Fruit fly (Drosophila melanogaster): ENCODE data around the gene Sirt7.

Gene Sirt7

dm6 chr3R:29033909-29034629, 21.7 kb upstream of the Sirt7 start, which contains the start of the genes beta4GalNAcTB and Cpsf100 (continued):
- TF ChIP-seq lbe (GFP tag; optimal IDR thresholded peaks at IDR 0.05) (no peak), CG30403 (GFP tag; optimal IDR thresholded peaks at IDR 0.05) (peak; percentile 92), Fer1 (GFP tag; optimal IDR thresholded peaks at IDR 0.05) (peak; percentile 41), CG18599 (GFP tag; optimal IDR thresholded peaks at IDR 0.05) (peak; percentile 74), Dek (tag; optimal IDR thresholded peaks at IDR 0.05) (peak; percentile 47), Optix (GFP tag; IDR thresholded peaks at IDR 0.05) (peak; percentile 32; the same call in 1 of the 3 replicates), CG16813 (GFP tag; IDR thresholded peaks at IDR 0.05; ENCODE audit: partially characterized antibody) (no peak), pan (optimal IDR thresholded peaks at IDR 0.05) (no peak), pan (GFP tag; optimal IDR thresholded peaks at IDR 0.05 in 1 of 2, IDR thresholded peaks at IDR 0.05 in 1 of 2) (peak in 1 of 2 experiments; percentile 48), CG9817 (tag; optimal IDR thresholded peaks at IDR 0.05) (peak; percentile 61), usp (GFP tag; optimal IDR thresholded peaks at IDR 0.05) (no peak), fu2 (GFP tag; optimal IDR thresholded peaks at IDR 0.05) (peak; percentile 65), CG17568 (GFP tag; optimal IDR thresholded peaks at IDR 0.05) (no peak), CG13624 (GFP tag; optimal IDR thresholded peaks at IDR 0.05) (peak; percentile 41), ewg (GFP tag; optimal IDR thresholded peaks at IDR 0.05) (peak; percentile 37), Drgx (GFP tag; IDR thresholded peaks at IDR 0.05) (no peak), CG15601 (tag; optimal IDR thresholded peaks at IDR 0.05) (peak; percentile 68), CG6765 (GFP tag; optimal IDR thresholded peaks at IDR 0.05) (peak; percentile 47), CG2875 (GFP tag; optimal IDR thresholded peaks at IDR 0.05) (peak; percentile 28), CG12744 (GFP tag; optimal IDR thresholded peaks at IDR 0.05) (peak; percentile 40), Oaz (GFP tag; IDR thresholded peaks at IDR 0.05) (no peak; the same call in 1 of the 2 replicates), Vsx1 (GFP tag; optimal IDR thresholded peaks at IDR 0.05) (no peak), h (optimal IDR thresholded peaks at IDR 0.05) (no peak), HmgZ (tag; optimal IDR thresholded peaks at IDR 0.05) (peak; percentile 6), Nf-YC (tag; optimal IDR thresholded peaks at IDR 0.05) (peak; percentile 65), Myb (GFP tag; optimal IDR thresholded peaks at IDR 0.05) (peak; percentile 17), gem (tag; optimal IDR thresholded peaks at IDR 0.05) (peak; percentile 80), NFAT (GFP tag; IDR thresholded peaks at IDR 0.05) (peak; percentile 67), hb (GFP tag; IDR thresholded peaks at IDR 0.05; ENCODE audit: partially characterized antibody) (no peak), mld (GFP tag; IDR thresholded peaks at IDR 0.05; ENCODE audit: partially characterized antibody) (no peak), Ets97D (GFP tag; optimal IDR thresholded peaks at IDR 0.05) (peak; percentile 35), CG10431 (GFP tag; optimal IDR thresholded peaks at IDR 0.05) (no peak), tap (tag; optimal IDR thresholded peaks at IDR 0.05) (no peak), CG6272 (GFP tag; IDR thresholded peaks at IDR 0.05) (peak; percentile 70), fd102C (GFP tag; optimal IDR thresholded peaks at IDR 0.05) (peak; percentile 34), CG10209 (GFP tag; optimal IDR thresholded peaks at IDR 0.05) (peak; percentile 70), HLH54F (GFP tag; optimal IDR thresholded peaks at IDR 0.05) (peak; percentile 68), Oli (tag; optimal IDR thresholded peaks at IDR 0.05) (peak; percentile 78), so (GFP tag; IDR thresholded peaks at IDR 0.05) (no peak), CG32772 (GFP tag; IDR thresholded peaks at IDR 0.05) (peak; percentile 64), CG11398 (GFP tag; optimal IDR thresholded peaks at IDR 0.05) (no peak), nom (GFP tag; optimal IDR thresholded peaks at IDR 0.05) (no peak), Dip3 (GFP tag; optimal IDR thresholded peaks at IDR 0.05) (peak; percentile 47), Sry-β (GFP tag; optimal IDR thresholded peaks at IDR 0.05) (no peak), Deaf1 (tag; optimal IDR thresholded peaks at IDR 0.05) (no peak), Dref (GFP tag; IDR thresholded peaks at IDR 0.05) (no peak), CG2129 (GFP tag; IDR thresholded peaks at IDR 0.05; ENCODE audit: partially characterized antibody) (no peak), dysf (GFP tag; IDR thresholded peaks at IDR 0.05) (peak; percentile 79), CG6175 (GFP tag; IDR thresholded peaks at IDR 0.05) (0 out of 3 replicates have a peak, but pooled peaks have one; percentile 25)

Data from whole organism, embryonic.